Fruit fly (Drosophila melanogaster): Measurements from ENCODE around the gene cup.

DNA sequence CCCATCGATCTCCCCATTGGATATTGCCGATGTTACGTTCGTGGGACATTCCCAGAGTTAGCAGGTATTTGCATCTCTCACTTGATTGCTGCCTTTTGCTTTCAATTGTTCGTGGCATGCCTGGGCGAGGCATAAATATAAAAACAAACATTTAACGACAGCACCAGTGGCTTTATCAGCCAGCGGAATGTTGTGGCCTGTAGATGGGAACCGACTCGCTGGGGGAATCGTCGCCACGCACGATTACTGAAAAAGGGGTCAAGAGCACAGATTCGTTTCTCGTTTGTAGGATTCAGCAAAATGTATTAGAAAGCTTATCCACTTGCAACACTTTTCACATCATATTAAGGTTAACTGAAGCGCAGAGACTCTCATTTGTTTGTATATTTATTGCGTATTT is 7.9 kb downstream of the cup start:
- TF ChIP-seq pan (optimal IDR thresholded peaks at IDR 0.05): no peak
- no peak for TF ChIP-seq Dll (optimal IDR thresholded peaks at IDR 0.05)
- no peak for TF ChIP-seq psq (optimal IDR thresholded peaks at IDR 0.05)

Measured in whole organism.